Fruit fly (Drosophila melanogaster): ENCODE measurements around the gene CG42245.

DNA sequence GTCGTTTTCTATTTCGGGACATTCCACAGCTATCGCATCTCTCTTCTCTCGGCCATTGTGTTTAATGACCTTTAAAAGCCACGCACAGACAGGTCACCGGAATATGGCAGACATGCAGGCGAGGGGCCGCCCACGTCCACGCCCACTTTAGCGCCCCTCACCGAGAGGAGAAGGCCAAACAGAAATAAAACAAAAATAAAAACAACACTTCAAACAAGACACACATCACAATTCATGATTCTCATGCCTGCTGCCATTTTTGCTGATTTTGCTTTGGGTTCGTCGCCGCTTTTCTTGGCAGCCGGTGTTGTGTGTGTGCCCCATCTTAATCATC is 48.0 kb upstream of the CG42245 start:
- TF ChIP-seq Jarid2 (GFP tag; optimal IDR thresholded peaks at IDR 0.05) (no peak), Awh (GFP tag; IDR thresholded peaks at IDR 0.05) (no peak), sim (GFP tag; IDR thresholded peaks at IDR 0.05) (no peak), CG10959 (GFP tag; IDR thresholded peaks at IDR 0.05) (no peak), mld (GFP tag; IDR thresholded peaks at IDR 0.05; ENCODE audit: partially characterized antibody) (no peak), CG6272 (GFP tag; IDR thresholded peaks at IDR 0.05) (no peak), CG9437 (GFP tag; optimal IDR thresholded peaks at IDR 0.05) (no peak), mam (GFP tag; optimal IDR thresholded peaks at IDR 0.05) (no peak), Bdp1 (GFP tag; optimal IDR thresholded peaks at IDR 0.05) (no peak), lola (GFP tag; optimal IDR thresholded peaks at IDR 0.05) (no peak)
